Worm (Caenorhabditis elegans) whole organism, late embryonic: ENCODE results near the gene F44E5.5.

Source experiments
- ceh-14 ChIP-seq: sonication (generic microtip); optimal IDR thresholded peaks from 2 replicates; lab custom pipeline; 2016; ENCODE audit warnings: missing genotype, missing genetic modification characterization, missing compliant biosample characterization
- ceh-31 ChIP-seq: sonication (generic microtip); optimal IDR thresholded peaks from 2 replicates; lab custom pipeline; 2016; ENCODE audit warnings: missing genetic modification characterization, missing compliant biosample characterization
- ceh-48 ChIP-seq: sonication (generic microtip); optimal IDR thresholded peaks from 2 replicates; lab custom pipeline; 2016; ENCODE audit warnings: missing genetic modification characterization, inconsistent platforms, missing compliant biosample characterization
- pha-4 ChIP-seq: fragments of 150-350 bp; optimal IDR thresholded peaks from 2 replicates; lab custom pipeline; 2018; ENCODE audit warnings: missing biosample characterization, missing genetic modification reagents, missing genetic modification characterization
- tbx-7 ChIP-seq: sonication (generic microtip); optimal IDR thresholded peaks from 2 replicates; lab custom pipeline; 2016; ENCODE audit warnings: missing genotype, missing genetic modification characterization, missing compliant biosample characterization
- ttx-3 ChIP-seq: sonication (generic microtip); optimal IDR thresholded peaks from 2 replicates; lab custom pipeline; 2016; ENCODE audit warnings: missing genetic modification reagents, missing genetic modification characterization, missing compliant biosample characterization

- TF ChIP-seq ceh-48 (tag; lab: Kevin White, UChicago) (no peak), ceh-14 (no peak), pha-4 (tag; lab: Kevin White, UChicago) (no peak), tbx-7 (tag; lab: Kevin White, UChicago) (no peak), ttx-3 (tag; lab: Kevin White, UChicago) (no peak), ceh-31 (tag; lab: Kevin White, UChicago) (no peak)
Observed at ce11 chrII:11774218-11774617, 14.8 kb downstream of the F44E5.5 start, which contains the start of gene F44E5.1.
